Fruit fly (Drosophila melanogaster) whole organism, embryonic: ENCODE measurements around the gene CG14253.

Experiments used
- Atf6 ChIP-seq: fragments of 200-800 bp; sonication (Bioruptor generic); IDR thresholded peaks from 2 replicates; pipeline ENCODE4 v1.3.6; 2022; ENCODE audit warnings: missing biosample characterization, missing genetic modification characterization
- Bgb ChIP-seq: fragments of 200-800 bp; sonication (Bioruptor generic); IDR thresholded peaks from 2 replicates; pipeline ENCODE4 v1.3.6; 2022; ENCODE audit warnings: missing biosample characterization, missing genetic modification characterization; ENCODE audit not compliant: partially characterized antibody
- CG10654 ChIP-seq: fragments of 200-800 bp; sonication (Bioruptor generic); optimal IDR thresholded peaks from 2 replicates; lab custom pipeline; 2016; ENCODE audit warnings: missing biosample characterization, missing genetic modification characterization
- CG12155 ChIP-seq: fragments of 200-800 bp; sonication (Bioruptor generic); optimal IDR thresholded peaks from 3 replicates; lab custom pipeline; 2016; ENCODE audit warnings: missing biosample characterization, missing genetic modification characterization
- CG12659 ChIP-seq: fragments of 200-800 bp; sonication (Bioruptor generic); optimal IDR thresholded peaks from 3 replicates; lab custom pipeline; 2017; ENCODE audit warnings: mild to moderate bottlenecking, missing biosample characterization, missing genetic modification reagents, missing genetic modification characterization
- CG13624 ChIP-seq: fragments of 200-800 bp; sonication (Bioruptor generic); optimal IDR thresholded peaks from 2 replicates; lab custom pipeline; 2016; ENCODE audit warnings: missing biosample characterization, missing genetic modification characterization
- CG15514 ChIP-seq: fragments of 200-800 bp; sonication (Bioruptor generic); optimal IDR thresholded peaks from 3 replicates; lab custom pipeline; 2017; ENCODE audit warnings: missing biosample characterization, missing genetic modification characterization, mild to moderate bottlenecking, moderate library complexity, missing genetic modification reagents
- CG17328 ChIP-seq: fragments of 200-800 bp; sonication (Bioruptor generic); IDR thresholded peaks from 2 replicates; pipeline ENCODE4 v1.3.6; 2022; ENCODE audit warnings: missing biosample characterization, missing genetic modification characterization
- CG17385 ChIP-seq: fragments of 200-800 bp; sonication (Bioruptor generic); optimal IDR thresholded peaks from 3 replicates; lab custom pipeline; 2018; ENCODE audit warnings: missing biosample characterization, mild to moderate bottlenecking, missing genetic modification characterization
- CG18011 ChIP-seq: fragments of 200-800 bp; sonication (Bioruptor generic); optimal IDR thresholded peaks from 2 replicates; lab custom pipeline; 2017; ENCODE audit warnings: missing biosample characterization, missing genetic modification characterization, mild to moderate bottlenecking, moderate library complexity, missing genotype
- CG33557 ChIP-seq: fragments of 200-800 bp; sonication (Bioruptor generic); optimal IDR thresholded peaks from 2 replicates; lab custom pipeline; 2019; ENCODE audit warnings: missing biosample characterization, mild to moderate bottlenecking, missing genetic modification characterization, moderate library complexity
- CG34376 ChIP-seq: fragments of 200-800 bp; sonication (Bioruptor generic); optimal IDR thresholded peaks from 2 replicates; lab custom pipeline; 2018; ENCODE audit warnings: missing biosample characterization, mild to moderate bottlenecking, missing genetic modification characterization
- CG3847 ChIP-seq: fragments of 200-800 bp; sonication (Bioruptor generic); IDR thresholded peaks from 2 replicates; pipeline ENCODE4 v1.3.6; 2022; ENCODE audit warnings: missing biosample characterization, missing genetic modification characterization
- CG4424 ChIP-seq: fragments of 200-800 bp; sonication (Bioruptor generic); optimal IDR thresholded peaks from 3 replicates; lab custom pipeline; 2016; ENCODE audit warnings: missing biosample characterization, missing genetic modification characterization
- CG4820 ChIP-seq: fragments of 200-800 bp; sonication (Bioruptor generic); optimal IDR thresholded peaks from 3 replicates; lab custom pipeline; 2016; ENCODE audit warnings: missing biosample characterization, missing genetic modification characterization
- CG5180 ChIP-seq: fragments of 200-800 bp; sonication (Bioruptor generic); optimal IDR thresholded peaks from 3 replicates; lab custom pipeline; 2017; ENCODE audit warnings: missing biosample characterization, missing genetic modification characterization, mild to moderate bottlenecking, moderate library complexity, missing genetic modification reagents
- CG6654 ChIP-seq: fragments of 200-800 bp; sonication (Bioruptor generic); optimal IDR thresholded peaks from 2 replicates; lab custom pipeline; 2017; ENCODE audit warnings: missing biosample characterization, mild to moderate bottlenecking, missing genetic modification characterization
- CG6689 ChIP-seq: fragments of 200-800 bp; sonication (Bioruptor generic); IDR thresholded peaks from 2 replicates; pipeline ENCODE4 v1.3.6; 2022; ENCODE audit warnings: missing biosample characterization, missing genetic modification characterization
- CG7271 ChIP-seq: fragments of 200-800 bp; sonication (Bioruptor generic); optimal IDR thresholded peaks from 2 replicates; lab custom pipeline; 2018; ENCODE audit warnings: missing biosample characterization, mild to moderate bottlenecking, missing genetic modification characterization, moderate library complexity
- CG8290 ChIP-seq, 3 experiments: fragments of 200-800 bp; sonication (Bioruptor generic); optimal IDR thresholded peaks; 2 replicates each; lab custom pipeline; 2016 to 2019; ENCODE audit warnings: missing biosample characterization in 3 of 3, missing genetic modification characterization in 3 of 3, mild to moderate bottlenecking in 2 of 3, moderate library complexity in 1 of 3
- CTCF ChIP-seq: fragments of 200-800 bp; sonication (Bioruptor generic); optimal IDR thresholded peaks from 2 replicates; lab custom pipeline; 2017; ENCODE audit warnings: missing biosample characterization, mild to moderate bottlenecking, missing genetic modification characterization, moderate library complexity
- Camta ChIP-seq: fragments of 200-800 bp; sonication (Bioruptor generic); optimal IDR thresholded peaks from 2 replicates; lab custom pipeline; 2016; ENCODE audit warnings: missing biosample characterization, missing genetic modification characterization
- Dll ChIP-seq: fragments of 200-800 bp; sonication (Bioruptor generic); IDR thresholded peaks from 4 replicates; pipeline ENCODE4 v1.3.6; 2022; ENCODE audit warnings: missing biosample characterization, missing genetic modification characterization; ENCODE audit not compliant: partially characterized antibody
- Eip74EF ChIP-seq, 2 experiments: fragments of 200-800 bp in 1 of 2; fragments of >200 bp in 1 of 2; sonication (Bioruptor generic) in 1 of 2; optimal IDR thresholded peaks; 2 replicates each; lab custom pipeline; 2017 to 2019; ENCODE audit warnings: missing biosample characterization in 2 of 2, missing genetic modification characterization in 2 of 2, mild to moderate bottlenecking in 1 of 2, moderate library complexity in 1 of 2
- Hr3 ChIP-seq: fragments of 200-800 bp; sonication (Bioruptor generic); optimal IDR thresholded peaks from 3 replicates; lab custom pipeline; 2016; ENCODE audit warnings: missing biosample characterization, missing genetic modification characterization
- Hr39 ChIP-seq: fragments of >200 bp; optimal IDR thresholded peaks from 2 replicates; lab custom pipeline; 2017
- Myb ChIP-seq: fragments of 200-800 bp; sonication (Bioruptor generic); optimal IDR thresholded peaks from 2 replicates; lab custom pipeline; 2016; ENCODE audit warnings: missing biosample characterization, missing genetic modification characterization
- Rfx ChIP-seq: fragments of 200-800 bp; sonication (Bioruptor generic); IDR thresholded peaks from 2 replicates; pipeline ENCODE4 v1.3.6; 2022; ENCODE audit warnings: missing biosample characterization, missing genetic modification characterization
- Taf1 ChIP-seq: fragments of 200-800 bp; sonication (Bioruptor generic); IDR thresholded peaks from 2 replicates; pipeline ENCODE4 v1.3.6; 2022; ENCODE audit warnings: missing biosample characterization, missing genetic modification characterization
- Vsx1 ChIP-seq: fragments of 200-800 bp; sonication (Bioruptor generic); optimal IDR thresholded peaks from 2 replicates; lab custom pipeline; 2017; ENCODE audit warnings: missing biosample characterization, mild to moderate bottlenecking, missing genetic modification characterization, missing genetic modification reagents
- ash1 ChIP-seq: fragments of 200-800 bp; sonication (Bioruptor generic); optimal IDR thresholded peaks from 2 replicates; lab custom pipeline; 2018; ENCODE audit warnings: missing biosample characterization, mild to moderate bottlenecking, missing genetic modification characterization
- cad ChIP-seq: fragments of >200 bp; optimal IDR thresholded peaks from 2 replicates; lab custom pipeline; 2017; ENCODE audit warnings: missing biosample characterization, missing genetic modification characterization
- chif ChIP-seq, 2 experiments: fragments of 200-800 bp; sonication (Bioruptor generic); optimal IDR thresholded peaks; 3 replicates each; lab custom pipeline; 2016; ENCODE audit warnings: missing biosample characterization in 2 of 2, missing genetic modification characterization in 2 of 2
- corto ChIP-seq: fragments of 200-800 bp; sonication (Bioruptor generic); optimal IDR thresholded peaks from 2 replicates; lab custom pipeline; 2016; ENCODE audit warnings: missing biosample characterization, mild to moderate bottlenecking, missing genetic modification characterization, moderate library complexity
- croc ChIP-seq: fragments of 200-800 bp; sonication (Bioruptor generic); conservative IDR thresholded peaks from 3 replicates; pipeline ENCODE4 v1.3.6; 2022; ENCODE audit warnings: missing biosample characterization, missing genetic modification characterization
- dimm ChIP-seq: fragments of 200-800 bp; sonication (Bioruptor generic); IDR thresholded peaks from 2 replicates; pipeline ENCODE4 v1.3.6; 2022; ENCODE audit warnings: missing biosample characterization, missing genetic modification characterization
- esg ChIP-seq: fragments of 200-800 bp; sonication (Bioruptor generic); conservative IDR thresholded peaks from 2 replicates; pipeline ENCODE4 v1.3.6; 2022; ENCODE audit warnings: missing biosample characterization, missing genetic modification characterization
- hbn ChIP-seq: fragments of 200-800 bp; sonication (Bioruptor generic); IDR thresholded peaks from 2 replicates; pipeline ENCODE4 v1.3.6; 2022; ENCODE audit warnings: missing biosample characterization, missing genetic modification characterization; ENCODE audit not compliant: partially characterized antibody
- jigr1 ChIP-seq: fragments of 200-800 bp; sonication (Bioruptor generic); IDR thresholded peaks from 3 replicates; pipeline ENCODE4 v1.3.6; 2022; ENCODE audit warnings: missing biosample characterization, missing genetic modification characterization
- kni ChIP-seq: fragments of 200-800 bp; sonication (Bioruptor generic); optimal IDR thresholded peaks from 3 replicates; lab custom pipeline; 2017; ENCODE audit warnings: mild to moderate bottlenecking, missing biosample characterization, missing genetic modification reagents, missing genetic modification characterization
- mam ChIP-seq: fragments of 200-800 bp; sonication (Bioruptor generic); optimal IDR thresholded peaks from 3 replicates; lab custom pipeline; 2016; ENCODE audit warnings: missing biosample characterization, missing genetic modification characterization
- sc ChIP-seq, 3 experiments: fragments of >200 bp in 2 of 3; fragments of 200-800 bp in 1 of 3; sonication (Bioruptor generic) in 1 of 3; optimal IDR thresholded peaks; 2 replicates in 2 of 3; 3 replicates in 1 of 3; lab custom pipeline; 2017; ENCODE audit warnings: mild to moderate bottlenecking in 1 of 3, missing biosample characterization in 1 of 3, missing genetic modification characterization in 1 of 3, missing genetic modification reagents in 1 of 3
- sd ChIP-seq: fragments of 200-800 bp; sonication (Bioruptor generic); optimal IDR thresholded peaks from 3 replicates; lab custom pipeline; 2018; ENCODE audit warnings: missing biosample characterization, mild to moderate bottlenecking, missing genetic modification characterization, moderate library complexity
- sim ChIP-seq: fragments of 200-800 bp; sonication (Bioruptor generic); IDR thresholded peaks from 2 replicates; pipeline ENCODE4 v1.3.6; 2022; ENCODE audit warnings: missing biosample characterization, missing genetic modification characterization
- tap ChIP-seq: fragments of 200-800 bp; optimal IDR thresholded peaks from 3 replicates; lab custom pipeline; 2019; ENCODE audit warnings: missing biosample characterization, mild to moderate bottlenecking, missing genetic modification characterization, moderate library complexity
- tna ChIP-seq: fragments of 200-800 bp; sonication (Bioruptor generic); IDR thresholded peaks from 2 replicates; pipeline ENCODE4 v1.3.6; 2022; ENCODE audit warnings: missing biosample characterization, missing genetic modification characterization; ENCODE audit not compliant: partially characterized antibody
- tup ChIP-seq: fragments of 200-800 bp; sonication (Bioruptor generic); optimal IDR thresholded peaks from 2 replicates; lab custom pipeline; 2016; ENCODE audit warnings: missing biosample characterization, mild to moderate bottlenecking, missing genetic modification characterization, moderate library complexity
- wor ChIP-seq: fragments of 200-800 bp; sonication (Bioruptor generic); IDR thresholded peaks from 2 replicates; pipeline ENCODE4 v1.3.6; 2022; ENCODE audit warnings: missing biosample characterization, missing genetic modification characterization
- zf30C ChIP-seq: fragments of 200-800 bp; sonication (Bioruptor generic); optimal IDR thresholded peaks from 3 replicates; lab custom pipeline; 2018; ENCODE audit warnings: missing biosample characterization, mild to moderate bottlenecking, missing genetic modification characterization

CG14253 gene

dm6 chr3R:26968823-26969638, 9.3 kb upstream of the CG14253 start (continued):
- TF ChIP-seq Dll (no peak), cad (GFP tag; lab: Kevin White, UChicago) (no peak), CG18011 (GFP tag; lab: Kevin White, UChicago) (no peak), CTCF (GFP tag; lab: Kevin White, UChicago) (no peak), chif (GFP tag; optimal IDR thresholded peaks at IDR 0.05; lab: Kevin White, UChicago) (no peak), kni (GFP tag; lab: Kevin White, UChicago) (no peak), CG6654 (GFP tag; lab: Kevin White, UChicago) (no peak), CG17385 (GFP tag; lab: Kevin White, UChicago) (peak; percentile 20), Eip74EF (GFP tag; optimal IDR thresholded peaks at IDR 0.05; lab: Kevin White, UChicago) (no peak), sd (tag; lab: Kevin White, UChicago) (peak; percentile 58), hbn (GFP tag; lab: Robert Waterston, UW) (no peak), CG8290 (GFP tag; optimal IDR thresholded peaks at IDR 0.05; lab: Kevin White, UChicago) (no peak), CG8290 (tag; optimal IDR thresholded peaks at IDR 0.05; lab: Kevin White, UChicago) (no peak), CG15514 (no peak), zf30C (GFP tag; lab: Kevin White, UChicago) (peak; percentile 47), Taf1 (GFP tag; lab: Robert Waterston, UW) (no peak), Rfx (GFP tag; lab: Robert Waterston, UW) (peak; percentile 7; the same call in 1 of the 2 replicates), CG33557 (GFP tag; lab: Kevin White, UChicago) (no peak), corto (GFP tag; lab: Kevin White, UChicago) (no peak), CG6689 (GFP tag; lab: Robert Waterston, UW) (no peak), Hr3 (peak; percentile 14), sim (GFP tag; lab: Robert Waterston, UW) (no peak), Myb (GFP tag; lab: Kevin White, UChicago) (no peak), esg (GFP tag; lab: Robert Waterston, UW) (no peak), CG4424 (GFP tag; lab: Kevin White, UChicago) (no peak), CG34376 (peak; percentile 41), Bgb (GFP tag; lab: Robert Waterston, UW) (no peak), CG4820 (no peak), CG5180 (GFP tag; lab: Kevin White, UChicago) (no peak), CG17328 (GFP tag; lab: Robert Waterston, UW) (0 out of 2 replicates have a peak, but pooled peaks have one; percentile 26), tup (GFP tag; lab: Kevin White, UChicago) (no peak), Hr39 (lab: Kevin White, UChicago) (no peak), CG13624 (GFP tag; lab: Kevin White, UChicago) (no peak), CG12659 (peak; percentile 7), mam (GFP tag; lab: Kevin White, UChicago) (no peak), tap (tag; lab: Kevin White, UChicago) (no peak), sc (optimal IDR thresholded peaks at IDR 0.05; lab: Kevin White, UChicago) (no peak), sc (GFP tag; optimal IDR thresholded peaks at IDR 0.05; lab: Kevin White, UChicago) (no peak), Vsx1 (GFP tag; lab: Kevin White, UChicago) (peak; percentile 49), ash1 (no peak), CG3847 (GFP tag; lab: Robert Waterston, UW) (no peak), dimm (GFP tag; lab: Robert Waterston, UW) (no peak), Camta (no peak), CG7271 (tag; lab: Kevin White, UChicago) (no peak), Atf6 (GFP tag; lab: Robert Waterston, UW) (0 out of 2 replicates have a peak, but pooled peaks have one; percentile 32), jigr1 (GFP tag; lab: Robert Waterston, UW) (no peak), CG10654 (GFP tag; lab: Kevin White, UChicago) (no peak), croc (GFP tag; lab: Robert Waterston, UW) (no peak), wor (GFP tag; lab: Robert Waterston, UW) (no peak), tna (no peak), CG12155 (GFP tag; lab: Kevin White, UChicago) (no peak)
